Worm (Caenorhabditis elegans) whole organism, mixed stage, embryonic: ENCODE measurements around the gene dnj-22.

Experiments
- bed-3 ChIP-seq: fragments of 200-800 bp; sonication (Bioruptor generic); optimal IDR thresholded peaks from 3 replicates; lab custom pipeline; 2018; ENCODE audit warnings: mild to moderate bottlenecking, missing genetic modification characterization, moderate library complexity, missing compliant biosample characterization
- ces-1 ChIP-seq: fragments of 150-350 bp; optimal IDR thresholded peaks from 2 replicates; lab custom pipeline; 2014; ENCODE audit warnings: missing biosample characterization, missing genetic modification reagents, missing genetic modification characterization
- mep-1 ChIP-seq: fragments of 150-350 bp; optimal IDR thresholded peaks from 2 replicates; lab custom pipeline; 2017; ENCODE audit warnings: missing biosample characterization, missing genetic modification reagents, missing genetic modification characterization, inconsistent platforms
- snpc-4 ChIP-seq: fragments of 150-350 bp; optimal IDR thresholded peaks from 2 replicates; lab custom pipeline; 2014; ENCODE audit warnings: missing biosample characterization, missing genetic modification characterization
- sptf-1 ChIP-seq: sonication (generic microtip); optimal IDR thresholded peaks from 2 replicates; lab custom pipeline; 2017; ENCODE audit warnings: mild to moderate bottlenecking, missing genetic modification characterization, moderate library complexity, missing compliant biosample characterization
- ztf-11 ChIP-seq: fragments of 150-350 bp; optimal IDR thresholded peaks from 2 replicates; lab custom pipeline; 2014; ENCODE audit warnings: missing biosample characterization, missing genetic modification characterization

ce11 chrV:8424840-8425814 is 36.8 kb downstream of the dnj-22 start:
- TF ChIP-seq ces-1 (no peak), snpc-4 (tag; lab: Kevin White, UChicago) (no peak), sptf-1 (no peak), ztf-11 (tag; lab: Kevin White, UChicago) (no peak), bed-3 (GFP tag; lab: Kevin White, UChicago) (no peak), mep-1 (no peak)
